Fruit fly (Drosophila melanogaster) Kc167 (cell line): ENCODE results near the gene bcn92.

ENCODE experiments used
- Sin3A ChIP-seq: fragments of >200 bp; optimal IDR thresholded peaks from 2 replicates; lab custom pipeline; 2018; ENCODE audit warnings: missing external identifiers
- h ChIP-seq: fragments of >200 bp; optimal IDR thresholded peaks from 3 replicates; lab custom pipeline; 2018; ENCODE audit warnings: missing external identifiers
- insv ChIP-seq: fragments of >200 bp; optimal IDR thresholded peaks from 3 replicates; lab custom pipeline; 2018; ENCODE audit warnings: missing external identifiers
- psq ChIP-seq: fragments of >200 bp; optimal IDR thresholded peaks from 2 replicates; lab custom pipeline; 2017; ENCODE audit warnings: missing external identifiers
- ttk ChIP-seq: sonication (Bioruptor generic); optimal IDR thresholded peaks from 2 replicates; lab custom pipeline; 2017; ENCODE audit warnings: missing external identifiers

dm6 chrX:2191896-2192295, 42.4 kb upstream of the bcn92 start:
- TF ChIP-seq Sin3A (lab: Kevin White, UChicago) (no peak), psq (lab: Kevin White, UChicago) (no peak), h (lab: Kevin White, UChicago) (no peak), insv (no peak), ttk (no peak)
